Fruit fly (Drosophila melanogaster): ENCODE measurements around the gene ebd1.
A peak's percentile ranks its signal among the peaks of the same experiment; 100 is the strongest.

Gene ebd1

DNA sequence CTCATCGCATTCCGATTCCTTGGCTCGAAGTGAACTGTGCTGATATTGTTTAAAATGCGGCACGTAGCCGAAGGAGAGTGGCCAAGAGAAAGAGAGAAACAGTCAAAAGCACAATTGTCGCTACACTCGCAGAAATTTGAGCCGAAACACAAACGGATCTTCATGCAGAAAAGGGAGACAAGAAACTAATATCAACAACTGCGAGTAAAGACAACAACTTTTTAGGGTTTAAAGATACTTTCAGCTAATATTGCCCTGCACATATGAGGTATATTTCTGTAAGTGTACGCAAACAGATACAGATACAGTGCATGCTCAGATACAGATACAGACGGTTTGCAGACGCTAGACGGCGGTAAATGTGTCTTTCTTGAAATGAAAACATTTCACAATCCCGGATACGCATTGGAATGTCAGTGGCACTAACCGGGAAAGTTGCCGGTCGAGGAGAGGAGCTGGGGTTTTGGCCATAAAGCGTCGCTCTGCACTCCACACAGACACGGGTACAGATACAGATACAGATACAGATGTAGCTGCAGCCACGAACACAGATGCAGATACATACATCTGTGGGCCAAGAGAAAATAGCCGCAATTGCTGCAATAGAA is 41.1 kb downstream of the ebd1 start:
- TF ChIP-seq cnc (optimal IDR thresholded peaks at IDR 0.05) (no peak), CG7101 (tag; optimal IDR thresholded peaks at IDR 0.05) (no peak), bab1 (GFP tag; optimal IDR thresholded peaks at IDR 0.05) (peak; percentile 26), tj (GFP tag; optimal IDR thresholded peaks at IDR 0.05) (peak; percentile 44), Clk (GFP tag; optimal IDR thresholded peaks at IDR 0.05) (no peak), toe (GFP tag; optimal IDR thresholded peaks at IDR 0.05) (no peak), CG33017 (tag; optimal IDR thresholded peaks at IDR 0.05) (no peak), ovo (GFP tag; optimal IDR thresholded peaks at IDR 0.05) (no peak), Hr96 (GFP tag; optimal IDR thresholded peaks at IDR 0.05) (no peak), CG11617 (GFP tag; optimal IDR thresholded peaks at IDR 0.05) (no peak), pad (GFP tag; optimal IDR thresholded peaks at IDR 0.05) (no peak), kay (GFP tag; ENCODE audit: borderline replicate concordance) (no peak), CG5204 (GFP tag; optimal IDR thresholded peaks at IDR 0.05) (no peak), CG12768 (GFP tag; optimal IDR thresholded peaks at IDR 0.05) (no peak)

DNA sequence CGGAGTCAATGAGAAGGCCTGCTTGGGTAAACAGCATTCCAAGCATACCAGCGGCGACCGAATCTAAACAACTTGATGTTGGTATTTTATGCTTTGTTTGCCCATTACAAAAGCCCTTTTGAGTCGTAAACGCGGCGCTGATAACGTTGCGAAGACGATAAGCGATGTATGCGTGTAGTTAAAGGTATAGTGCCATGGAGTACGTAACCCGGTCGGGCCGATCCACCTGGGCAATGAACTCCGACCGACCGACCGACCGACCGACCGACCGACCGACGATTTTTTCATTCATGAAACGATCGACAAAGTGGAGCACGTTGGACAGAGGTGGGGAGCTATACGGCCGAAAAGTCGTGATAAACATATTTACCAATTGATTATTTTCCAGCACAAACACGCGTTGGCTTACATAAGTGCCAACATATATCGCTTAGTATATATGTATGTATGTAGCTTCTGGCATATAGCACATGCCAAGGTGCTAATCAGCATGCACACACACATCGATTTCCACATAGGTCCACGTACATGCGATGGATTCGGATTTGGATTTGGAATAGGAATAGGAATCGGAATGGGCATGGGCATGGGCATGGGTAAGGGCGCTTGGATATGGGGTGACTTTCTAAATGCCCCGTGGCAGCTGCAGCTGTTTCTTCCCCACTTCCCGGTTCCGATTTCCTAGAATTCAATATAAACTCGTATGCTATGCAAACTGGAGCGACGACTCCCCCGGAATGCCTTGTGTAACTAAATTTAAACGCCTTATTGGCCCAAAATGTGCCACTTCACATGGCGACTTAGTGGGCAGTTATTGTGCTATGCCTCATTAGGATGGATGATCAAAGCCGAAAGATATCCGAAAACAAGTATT is 42.2 kb downstream of the ebd1 start:
- TF ChIP-seq cic (GFP tag; optimal IDR thresholded peaks at IDR 0.05) (no peak), CG1620 (GFP tag; optimal IDR thresholded peaks at IDR 0.05) (no peak), CG7045 (GFP tag; optimal IDR thresholded peaks at IDR 0.05) (no peak), bab1 (GFP tag; optimal IDR thresholded peaks at IDR 0.05) (no peak)

DNA sequence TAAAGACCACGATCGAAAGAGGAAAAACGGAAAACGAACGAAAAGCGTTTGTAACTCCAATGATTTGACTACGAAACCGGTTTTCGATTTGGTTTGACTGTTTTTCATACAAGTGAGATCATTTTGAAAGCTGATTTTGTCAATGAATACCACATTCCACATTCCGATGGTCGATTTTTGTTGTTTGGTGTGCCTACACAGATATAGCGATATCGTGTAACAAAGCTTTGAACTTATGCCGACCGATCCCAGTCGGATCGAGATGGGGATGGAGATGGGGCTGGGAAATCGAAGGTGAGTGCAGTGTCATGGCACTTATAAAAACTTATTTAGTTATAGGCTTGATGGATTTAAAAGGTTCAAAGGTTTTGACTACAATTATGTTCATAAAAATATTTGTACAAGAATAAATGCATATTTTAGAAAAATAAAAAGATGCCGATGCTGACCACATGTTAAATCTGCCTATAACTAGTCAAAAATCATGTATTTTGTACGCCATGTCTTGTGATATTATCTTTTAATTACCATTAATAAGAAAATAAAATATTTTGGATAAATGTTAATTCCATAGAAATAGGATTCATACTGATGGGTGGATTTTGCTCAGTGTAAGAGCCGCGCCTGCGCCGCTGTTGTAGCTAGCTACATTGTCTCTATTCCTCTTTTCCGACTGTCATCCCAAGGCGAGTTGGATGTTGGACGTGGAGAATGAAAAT is 43.0 kb downstream of the ebd1 start:
- no peak for TF ChIP-seq CG12768 (GFP tag; optimal IDR thresholded peaks at IDR 0.05)
- no peak for TF ChIP-seq Mnt (GFP tag; optimal IDR thresholded peaks at IDR 0.05)
- TF ChIP-seq CG11617 (GFP tag; optimal IDR thresholded peaks at IDR 0.05), result no peak
- TF ChIP-seq ovo (GFP tag; optimal IDR thresholded peaks at IDR 0.05), result no peak
- no peak for TF ChIP-seq cic (GFP tag; optimal IDR thresholded peaks at IDR 0.05)
- TF ChIP-seq bab1 (GFP tag; optimal IDR thresholded peaks at IDR 0.05), result no peak
- no peak for TF ChIP-seq CG33017 (tag; optimal IDR thresholded peaks at IDR 0.05)
- TF ChIP-seq Crg-1 (GFP tag; optimal IDR thresholded peaks at IDR 0.05), result no peak
- TF ChIP-seq CG5204 (GFP tag; optimal IDR thresholded peaks at IDR 0.05), result no peak

DNA sequence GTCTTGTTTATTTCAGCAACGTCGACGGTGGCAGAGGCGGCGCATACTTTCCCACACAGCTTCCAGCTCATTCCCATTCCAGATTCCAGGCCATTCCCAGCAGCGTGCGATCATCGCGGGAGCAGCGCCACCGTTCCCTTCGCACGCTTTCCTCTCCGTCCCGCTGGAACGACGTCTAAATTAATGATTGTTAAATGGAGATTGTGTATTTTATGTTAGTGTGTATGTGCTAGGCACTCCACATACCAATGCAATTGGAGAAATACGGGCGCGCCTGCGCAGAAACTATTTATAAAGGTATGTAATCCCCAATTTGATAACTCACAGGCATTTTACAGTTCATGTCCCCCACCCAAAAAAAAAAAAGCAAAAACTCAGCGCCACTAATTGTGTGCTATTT is 43.9 kb downstream of the ebd1 start:
- TF ChIP-seq CG11617 (GFP tag; optimal IDR thresholded peaks at IDR 0.05), result no peak
- TF ChIP-seq Crg-1 (GFP tag; optimal IDR thresholded peaks at IDR 0.05), result no peak
- no peak for TF ChIP-seq toe (GFP tag; optimal IDR thresholded peaks at IDR 0.05)
- TF ChIP-seq CG33017 (tag; optimal IDR thresholded peaks at IDR 0.05), result no peak
- no peak for TF ChIP-seq bab1 (GFP tag; optimal IDR thresholded peaks at IDR 0.05)
- TF ChIP-seq CG1620 (GFP tag; optimal IDR thresholded peaks at IDR 0.05), result no peak
- no peak for TF ChIP-seq cnc (optimal IDR thresholded peaks at IDR 0.05)

DNA sequence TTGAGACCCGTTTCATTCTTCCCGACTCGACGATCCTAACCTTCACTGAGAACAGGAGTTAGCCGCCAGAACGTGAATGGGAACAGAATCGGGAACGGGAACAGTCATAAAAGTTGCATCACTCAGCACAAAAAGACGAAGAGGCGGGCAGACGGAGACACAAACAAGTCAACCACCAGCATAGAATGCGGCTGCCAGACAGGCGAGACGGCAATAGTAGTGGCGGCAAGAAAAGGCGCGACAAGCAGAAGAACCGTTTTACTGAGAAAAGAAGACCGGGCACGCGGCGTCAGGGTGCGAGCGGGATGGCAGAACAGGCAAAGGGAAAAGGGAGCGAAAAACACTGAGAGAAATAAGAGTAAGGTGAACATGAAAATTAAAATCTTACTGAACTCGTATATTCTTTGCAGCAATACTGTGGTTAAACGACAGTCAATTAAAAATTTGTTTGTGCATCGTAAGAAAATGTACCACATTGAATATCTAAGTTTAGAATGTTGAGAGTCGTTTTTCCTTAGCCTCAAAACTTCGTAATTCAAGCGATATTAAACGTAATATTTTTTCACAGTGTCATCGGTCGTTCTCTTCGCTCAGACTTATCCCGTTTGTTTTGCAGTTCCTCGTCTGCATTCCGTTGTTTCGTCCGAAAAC is 44.9 kb downstream of the ebd1 start:
- peak; percentile 81 for TF ChIP-seq pad (GFP tag; optimal IDR thresholded peaks at IDR 0.05)
- TF ChIP-seq ovo (GFP tag; optimal IDR thresholded peaks at IDR 0.05), result peak; percentile 81
- TF ChIP-seq Hr96 (GFP tag; optimal IDR thresholded peaks at IDR 0.05), result peak; percentile 56
- no peak for TF ChIP-seq cic (GFP tag; optimal IDR thresholded peaks at IDR 0.05)
- TF ChIP-seq cnc (optimal IDR thresholded peaks at IDR 0.05), result no peak
- peak; percentile 62 for TF ChIP-seq CG11617 (GFP tag; optimal IDR thresholded peaks at IDR 0.05)
- TF ChIP-seq tj (GFP tag; optimal IDR thresholded peaks at IDR 0.05), result peak; percentile 97
- TF ChIP-seq Mnt (GFP tag; optimal IDR thresholded peaks at IDR 0.05), result peak; percentile 32
- no peak for TF ChIP-seq kay (GFP tag; ENCODE audit: borderline replicate concordance)
- peak; percentile 72 for TF ChIP-seq CG14711 (tag; optimal IDR thresholded peaks at IDR 0.05)
- no peak for TF ChIP-seq toe (GFP tag; optimal IDR thresholded peaks at IDR 0.05)
- TF ChIP-seq CG7101 (tag; optimal IDR thresholded peaks at IDR 0.05), result peak; percentile 69
- TF ChIP-seq CG1620 (GFP tag; optimal IDR thresholded peaks at IDR 0.05), result peak; percentile 67
- TF ChIP-seq Crg-1 (GFP tag; optimal IDR thresholded peaks at IDR 0.05), result peak; percentile 22
- peak; percentile 79 for TF ChIP-seq bab1 (GFP tag; optimal IDR thresholded peaks at IDR 0.05)
- no peak for TF ChIP-seq Clk (GFP tag; optimal IDR thresholded peaks at IDR 0.05)
- no peak for TF ChIP-seq CG12768 (GFP tag; optimal IDR thresholded peaks at IDR 0.05)
- TF ChIP-seq CG5204 (GFP tag; optimal IDR thresholded peaks at IDR 0.05), result no peak
